Worm (Caenorhabditis elegans): ENCODE data around the gene aqp-7.

DNA sequence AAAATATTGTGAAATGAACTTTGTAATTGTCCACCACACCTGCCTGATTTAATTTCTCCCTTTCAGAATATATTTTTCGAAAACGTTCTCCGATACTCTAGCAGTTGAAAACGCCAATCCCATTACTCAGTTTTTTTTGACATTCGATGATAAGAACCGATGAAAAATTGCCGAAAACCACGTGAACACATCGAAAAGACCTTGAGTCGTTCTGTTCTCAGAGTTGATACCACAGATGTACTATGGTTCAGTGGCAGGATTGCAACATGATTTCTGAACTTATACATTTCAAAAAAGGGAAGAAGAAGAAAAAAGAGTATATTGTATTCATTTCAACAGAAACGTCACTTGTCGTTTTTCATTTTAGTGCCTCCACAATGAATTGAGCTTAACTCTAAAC is 4.9 kb upstream of the aqp-7 start:
- TF ChIP-seq zag-1 (tag; optimal IDR thresholded peaks at IDR 0.05) (no peak), unc-62 (GFP tag; optimal IDR thresholded peaks at IDR 0.05) (no peak), lsy-12 (tag; optimal IDR thresholded peaks at IDR 0.05) (no peak), nhr-11 (tag; optimal IDR thresholded peaks at IDR 0.05) (no peak), pqm-1 (tag; optimal IDR thresholded peaks at IDR 0.05) (no peak), pha-4 (tag; optimal IDR thresholded peaks at IDR 0.05) (no peak), nhr-76 (tag; optimal IDR thresholded peaks at IDR 0.05) (no peak), daf-12 (tag; optimal IDR thresholded peaks at IDR 0.05) (no peak), snpc-4 (tag; optimal IDR thresholded peaks at IDR 0.05) (no peak), egl-27 (tag; optimal IDR thresholded peaks at IDR 0.05) (no peak), nfya-1 (tag; optimal IDR thresholded peaks at IDR 0.05; ENCODE audit: insufficient read depth) (no peak), fkh-10 (GFP tag; optimal IDR thresholded peaks at IDR 0.05) (no peak), ceh-16 (tag; optimal IDR thresholded peaks at IDR 0.05) (no peak)
